Worm (Caenorhabditis elegans) whole organism, young adult: ENCODE results near the gene F42A9.9.

Experiments used
- B0019.2 ChIP-seq: fragments of 200-800 bp; sonication (Bioruptor generic); conservative IDR thresholded peaks from 2 replicates; pipeline ENCODE4 v1.3.6; 2022; ENCODE audit warnings: missing genetic modification reagents, missing genetic modification characterization, missing compliant biosample characterization
- F33H1.4 ChIP-seq: fragments of 200-800 bp; sonication (Bioruptor generic); IDR thresholded peaks from 2 replicates; pipeline ENCODE4 v1.3.6; 2022; ENCODE audit warnings: missing genetic modification reagents, missing genetic modification characterization, missing compliant biosample characterization
- F37B4.10 ChIP-seq: fragments of 200-800 bp; sonication (Bioruptor generic); IDR thresholded peaks from 2 replicates; pipeline ENCODE4 v1.3.6; 2022; ENCODE audit warnings: missing genetic modification characterization, missing compliant biosample characterization
- K12H6.12 ChIP-seq: fragments of 200-800 bp; sonication (Bioruptor generic); optimal IDR thresholded peaks from 2 replicates; lab custom pipeline; 2018; ENCODE audit warnings: mild to moderate bottlenecking, missing genetic modification characterization, missing compliant biosample characterization
- T07F8.4 ChIP-seq: sonication (generic microtip); optimal IDR thresholded peaks from 2 replicates; lab custom pipeline; 2016; ENCODE audit warnings: mild to moderate bottlenecking, missing genetic modification characterization, moderate library complexity, missing compliant biosample characterization
- T26A5.8 ChIP-seq: sonication (generic microtip); optimal IDR thresholded peaks from 2 replicates; lab custom pipeline; 2016; ENCODE audit warnings: missing genetic modification characterization, missing compliant biosample characterization
- Y53G8AR.9 ChIP-seq: fragments of 200-800 bp; sonication (Bioruptor generic); conservative IDR thresholded peaks from 2 replicates; pipeline ENCODE4 v1.3.6; 2022; ENCODE audit warnings: missing genetic modification reagents, missing genetic modification characterization, missing compliant biosample characterization
- aptf-3 ChIP-seq: fragments of 200-800 bp; sonication (Bioruptor generic); IDR thresholded peaks from 2 replicates; pipeline ENCODE4 v1.3.6; 2022; ENCODE audit warnings: missing genetic modification characterization, missing compliant biosample characterization
- bed-1 ChIP-seq: fragments of 200-800 bp; sonication (Bioruptor generic); IDR thresholded peaks from 2 replicates; pipeline ENCODE4 v1.3.6; 2022; ENCODE audit warnings: missing genetic modification reagents, missing genetic modification characterization, missing compliant biosample characterization
- ccch-3 ChIP-seq: fragments of 200-800 bp; sonication (Bioruptor generic); optimal IDR thresholded peaks from 2 replicates; lab custom pipeline; 2018; ENCODE audit warnings: mild to moderate bottlenecking, missing genetic modification characterization, missing compliant biosample characterization
- cebp-1 ChIP-seq, 2 experiments: fragments of 200-800 bp in 1 of 2; sonication (Bioruptor generic) in 1 of 2; sonication (generic microtip) in 1 of 2; IDR thresholded peaks in 1 of 2; optimal IDR thresholded peaks in 1 of 2; 2 replicates each; pipeline versions ENCODE4 v1.3.6 to Lab custom; 2017 to 2022; ENCODE audit warnings: missing compliant biosample characterization in 2 of 2, missing genetic modification characterization in 2 of 2, mild to moderate bottlenecking in 1 of 2, missing genetic modification reagents in 1 of 2, moderate library complexity in 1 of 2
- cebp-2 ChIP-seq: fragments of 200-800 bp; sonication (Bioruptor generic); IDR thresholded peaks from 2 replicates; pipeline ENCODE4 v1.3.6; 2022; ENCODE audit warnings: missing genetic modification characterization, missing compliant biosample characterization
- ceh-100 ChIP-seq: fragments of 200-800 bp; sonication (Bioruptor generic); IDR thresholded peaks from 2 replicates; pipeline ENCODE4 v1.3.6; 2022; ENCODE audit warnings: missing genetic modification reagents, missing genetic modification characterization, missing compliant biosample characterization
- ceh-27 ChIP-seq: fragments of 200-800 bp; sonication (Bioruptor generic); optimal IDR thresholded peaks from 2 replicates; lab custom pipeline; 2018; ENCODE audit warnings: mild to moderate bottlenecking, missing genetic modification characterization, moderate library complexity, missing compliant biosample characterization
- ceh-40 ChIP-seq: fragments of 200-800 bp; sonication (Bioruptor generic); IDR thresholded peaks from 2 replicates; pipeline ENCODE4 v1.3.6; 2022; ENCODE audit warnings: missing genetic modification characterization, missing compliant biosample characterization
- chd-7 ChIP-seq: sonication (generic microtip); optimal IDR thresholded peaks from 2 replicates; lab custom pipeline; 2016; ENCODE audit warnings: mild to moderate bottlenecking, missing genetic modification characterization, moderate library complexity, missing compliant biosample characterization
- die-1 ChIP-seq: sonication (generic microtip); optimal IDR thresholded peaks from 2 replicates; lab custom pipeline; 2016; ENCODE audit warnings: missing genotype, mild to moderate bottlenecking, missing genetic modification characterization, missing compliant biosample characterization
- dox-1 ChIP-seq: fragments of 200-800 bp; sonication (Bioruptor generic); IDR thresholded peaks from 2 replicates; pipeline ENCODE4 v1.3.6; 2022; ENCODE audit warnings: missing genetic modification reagents, missing genetic modification characterization, missing compliant biosample characterization
- egl-44 ChIP-seq: fragments of 200-800 bp; sonication (Bioruptor generic); IDR thresholded peaks from 2 replicates; pipeline ENCODE4 v1.3.6; 2022; ENCODE audit warnings: missing genetic modification reagents, missing genetic modification characterization, missing compliant biosample characterization
- egrh-3 ChIP-seq: fragments of 200-800 bp; sonication (Bioruptor generic); IDR thresholded peaks from 2 replicates; pipeline ENCODE4 v1.3.6; 2022; ENCODE audit warnings: missing genetic modification reagents, missing genetic modification characterization, missing compliant biosample characterization
- ets-4 ChIP-seq: fragments of 200-800 bp; sonication (Bioruptor generic); optimal IDR thresholded peaks from 2 replicates; lab custom pipeline; 2018; ENCODE audit warnings: mild to moderate bottlenecking, missing genetic modification characterization, missing compliant biosample characterization
- gei-17 ChIP-seq: fragments of 200-800 bp; sonication (Bioruptor generic); optimal IDR thresholded peaks from 2 replicates; lab custom pipeline; 2018; ENCODE audit warnings: mild to moderate bottlenecking, missing genetic modification characterization, missing compliant biosample characterization
- hmg-1.2 ChIP-seq: fragments of 200-800 bp; sonication (Bioruptor generic); IDR thresholded peaks from 2 replicates; pipeline ENCODE4 v1.3.6; 2022; ENCODE audit warnings: missing genetic modification reagents, missing genetic modification characterization, missing compliant biosample characterization
- lag-1 ChIP-seq: fragments of 200-800 bp; sonication (Bioruptor generic); IDR thresholded peaks from 2 replicates; pipeline ENCODE4 v1.3.6; 2022; ENCODE audit warnings: missing genetic modification reagents, missing genetic modification characterization, missing compliant biosample characterization
- lin-26 ChIP-seq: fragments of 200-800 bp; sonication (Bioruptor generic); IDR thresholded peaks from 2 replicates; pipeline ENCODE4 v1.3.6; 2022; ENCODE audit warnings: missing genetic modification reagents, missing genetic modification characterization, missing compliant biosample characterization
- lin-40 ChIP-seq: sonication (generic microtip); optimal IDR thresholded peaks from 2 replicates; lab custom pipeline; 2016; ENCODE audit warnings: missing genetic modification characterization, mild to moderate bottlenecking, missing compliant biosample characterization, missing genotype, missing genetic modification reagents
- madf-10 ChIP-seq: sonication (generic microtip); optimal IDR thresholded peaks from 2 replicates; lab custom pipeline; 2016; ENCODE audit warnings: mild to moderate bottlenecking, missing genetic modification characterization, missing compliant biosample characterization
- mcd-1 ChIP-seq: fragments of 200-800 bp; sonication (Bioruptor generic); IDR thresholded peaks from 2 replicates; pipeline ENCODE4 v1.3.6; 2022; ENCODE audit warnings: missing genetic modification reagents, missing genetic modification characterization, missing compliant biosample characterization
- mes-4 ChIP-seq: sonication (generic microtip); optimal IDR thresholded peaks from 2 replicates; lab custom pipeline; 2016; ENCODE audit warnings: missing genotype, missing genetic modification characterization, missing compliant biosample characterization
- mxl-1 ChIP-seq: sonication (generic microtip); optimal IDR thresholded peaks from 2 replicates; lab custom pipeline; 2016; ENCODE audit warnings: missing genetic modification characterization, missing compliant biosample characterization
- nfyb-1 ChIP-seq: fragments of 200-800 bp; sonication (Bioruptor generic); IDR thresholded peaks from 2 replicates; pipeline ENCODE4 v1.3.6; 2022; ENCODE audit warnings: missing genetic modification reagents, missing genetic modification characterization, missing compliant biosample characterization
- nhr-179 ChIP-seq: sonication (generic microtip); optimal IDR thresholded peaks from 2 replicates; lab custom pipeline; 2016; ENCODE audit warnings: mild to moderate bottlenecking, missing genetic modification characterization, missing compliant biosample characterization
- nhr-27 ChIP-seq: fragments of 200-800 bp; sonication (Bioruptor generic); optimal IDR thresholded peaks from 2 replicates; lab custom pipeline; 2018; ENCODE audit warnings: mild to moderate bottlenecking, missing genetic modification characterization, moderate library complexity, missing compliant biosample characterization
- pbrm-1 ChIP-seq: fragments of 200-800 bp; sonication (Bioruptor generic); IDR thresholded peaks from 2 replicates; pipeline ENCODE4 v1.3.6; 2022; ENCODE audit warnings: missing genetic modification reagents, missing genetic modification characterization, missing compliant biosample characterization
- rpc-1 ChIP-seq, 2 experiments: fragments of 150-350 bp in 1 of 2; sonication (generic microtip) in 1 of 2; optimal IDR thresholded peaks; 2 replicates each; lab custom pipeline; 2014 to 2018; ENCODE audit warnings: missing biosample characterization in 1 of 2, missing genetic modification characterization in 1 of 2, missing genetic modification reagents in 1 of 2, missing genotype in 1 of 2
- sea-2 ChIP-seq: fragments of 200-800 bp; sonication (Bioruptor generic); IDR thresholded peaks from 2 replicates; pipeline ENCODE4 v1.3.6; 2022; ENCODE audit warnings: missing genetic modification characterization, missing compliant biosample characterization
- snpc-1.3 ChIP-seq: sonication (generic microtip); optimal IDR thresholded peaks from 2 replicates; lab custom pipeline; 2017; ENCODE audit warnings: missing genetic modification characterization, mild to moderate bottlenecking, missing compliant biosample characterization, antibody characterized with exemption, moderate library complexity, missing genotype, missing genetic modification reagents; ENCODE audit not compliant: insufficient read depth
- tbx-9 ChIP-seq: sonication (generic microtip); optimal IDR thresholded peaks from 2 replicates; lab custom pipeline; 2016; ENCODE audit warnings: borderline replicate concordance, missing genetic modification characterization, inconsistent platforms, missing compliant biosample characterization
- tlf-1 ChIP-seq: fragments of 200-800 bp; sonication (Bioruptor generic); optimal IDR thresholded peaks from 2 replicates; lab custom pipeline; 2018; ENCODE audit warnings: mild to moderate bottlenecking, missing genetic modification characterization, missing compliant biosample characterization
- unc-130 ChIP-seq: sonication (generic microtip); optimal IDR thresholded peaks from 2 replicates; lab custom pipeline; 2016; ENCODE audit warnings: missing genetic modification reagents, missing genetic modification characterization, missing compliant biosample characterization
- zfh-2 ChIP-seq: fragments of 200-800 bp; sonication (Bioruptor generic); conservative IDR thresholded peaks from 2 replicates; pipeline ENCODE4 v1.3.6; 2022; ENCODE audit warnings: missing genetic modification reagents, missing genetic modification characterization, missing compliant biosample characterization
- zim-3 ChIP-seq: sonication (generic microtip); optimal IDR thresholded peaks from 2 replicates; lab custom pipeline; 2017; ENCODE audit warnings: mild to moderate bottlenecking, missing genetic modification characterization, moderate library complexity, missing compliant biosample characterization
- ztf-18 ChIP-seq: sonication (generic microtip); optimal IDR thresholded peaks from 2 replicates; lab custom pipeline; 2016; ENCODE audit warnings: missing genotype, mild to moderate bottlenecking, missing genetic modification characterization, missing compliant biosample characterization
- ztf-25 ChIP-seq: fragments of 200-800 bp; sonication (Bioruptor generic); IDR thresholded peaks from 2 replicates; pipeline ENCODE4 v1.3.6; 2022; ENCODE audit warnings: missing genetic modification reagents, missing genetic modification characterization, missing compliant biosample characterization
- ztf-26 ChIP-seq: sonication (generic microtip); optimal IDR thresholded peaks from 2 replicates; lab custom pipeline; 2017; ENCODE audit warnings: missing genetic modification characterization, missing compliant biosample characterization
- ztf-6 ChIP-seq: fragments of 200-800 bp; sonication (Bioruptor generic); IDR thresholded peaks from 2 replicates; pipeline ENCODE4 v1.3.6; 2022; ENCODE audit warnings: missing genetic modification reagents, missing genetic modification characterization, missing compliant biosample characterization

F42A9.9 gene

ce11 chrIV:8628262-8628661 is 10.4 kb downstream of the F42A9.9 start:
- TF ChIP-seq unc-130 (GFP tag; lab: Kevin White, UChicago) (no peak), T26A5.8 (tag; lab: Kevin White, UChicago) (no peak), chd-7 (tag; lab: Kevin White, UChicago) (no peak), ceh-27 (no peak), sea-2 (no peak), Y53G8AR.9 (GFP tag; lab: Robert Waterston, UW) (0 out of 2 replicates have a peak, but pooled peaks have one; percentile 25)

- TF ChIP-seq chd-7 (tag; lab: Kevin White, UChicago) (no peak), tbx-9 (tag; lab: Kevin White, UChicago) (no peak), Y53G8AR.9 (GFP tag; lab: Robert Waterston, UW) (no peak), ets-4 (GFP tag; lab: Kevin White, UChicago) (no peak), nhr-179 (tag; lab: Kevin White, UChicago) (no peak), tlf-1 (no peak), lin-40 (tag; lab: Kevin White, UChicago) (peak; percentile 12), nhr-27 (no peak), mcd-1 (GFP tag; lab: Robert Waterston, UW) (peak; percentile 35), ccch-3 (GFP tag; lab: Kevin White, UChicago) (no peak), T26A5.8 (tag; lab: Kevin White, UChicago) (no peak), bed-1 (GFP tag; lab: Robert Waterston, UW) (no peak), T07F8.4 (tag; lab: Kevin White, UChicago) (no peak), madf-10 (tag; lab: Kevin White, UChicago) (no peak), die-1 (tag; lab: Kevin White, UChicago) (peak; percentile 14), gei-17 (no peak), lin-26 (GFP tag; lab: Robert Waterston, UW) (peak; percentile 62; the same call in 1 of the 2 replicates), egrh-3 (GFP tag; lab: Robert Waterston, UW) (no peak), F33H1.4 (GFP tag; lab: Robert Waterston, UW) (no peak), nfyb-1 (GFP tag; lab: Robert Waterston, UW) (no peak), ceh-100 (GFP tag; lab: Robert Waterston, UW) (no peak), unc-130 (GFP tag; lab: Kevin White, UChicago) (no peak), pbrm-1 (no peak), ztf-6 (GFP tag; lab: Robert Waterston, UW) (no peak), aptf-3 (no peak), ztf-25 (GFP tag; lab: Robert Waterston, UW) (0 out of 2 replicates have a peak, but pooled peaks have one; percentile 17), snpc-1.3 (tag; lab: Kevin White, UChicago) (no peak), ztf-26 (tag; lab: Kevin White, UChicago) (no peak), mxl-1 (tag; lab: Kevin White, UChicago) (no peak), rpc-1 (optimal IDR thresholded peaks at IDR 0.05; lab: Kevin White, UChicago) (no peak), rpc-1 (tag; optimal IDR thresholded peaks at IDR 0.05; lab: Kevin White, UChicago) (no peak), zim-3 (tag; lab: Kevin White, UChicago) (peak; percentile 12), mes-4 (tag; lab: Kevin White, UChicago) (no peak), B0019.2 (no peak), lag-1 (GFP tag; lab: Robert Waterston, UW) (no peak), egl-44 (GFP tag; lab: Robert Waterston, UW) (no peak), hmg-1.2 (GFP tag; lab: Robert Waterston, UW) (no peak; the same call in 1 of the 2 replicates), dox-1 (GFP tag; lab: Robert Waterston, UW) (peak; percentile 29; the same call in 1 of the 2 replicates), ztf-18 (tag; lab: Kevin White, UChicago) (no peak), cebp-1 (GFP tag; IDR thresholded peaks at IDR 0.05; lab: Robert Waterston, UW) (no peak), cebp-1 (tag; optimal IDR thresholded peaks at IDR 0.05; lab: Kevin White, UChicago) (peak; percentile 31), zfh-2 (GFP tag; lab: Robert Waterston, UW) (peak; percentile 89), ceh-40 (GFP tag; lab: Robert Waterston, UW) (no peak), F37B4.10 (GFP tag; lab: Robert Waterston, UW) (no peak), K12H6.12 (tag; lab: Kevin White, UChicago) (no peak), cebp-2 (GFP tag; lab: Robert Waterston, UW) (no peak)
Observed at ce11 chrIV:8627328-8627727, 11.3 kb downstream of the F42A9.9 start, which contains the start of gene F42A9.11. Gene F42A9.11, plus strand, starts transcription at chrIV:8627637.
